Fruit fly (Drosophila melanogaster): ENCODE measurements around the gene eEF1gamma.

eEF1gamma gene

DNA sequence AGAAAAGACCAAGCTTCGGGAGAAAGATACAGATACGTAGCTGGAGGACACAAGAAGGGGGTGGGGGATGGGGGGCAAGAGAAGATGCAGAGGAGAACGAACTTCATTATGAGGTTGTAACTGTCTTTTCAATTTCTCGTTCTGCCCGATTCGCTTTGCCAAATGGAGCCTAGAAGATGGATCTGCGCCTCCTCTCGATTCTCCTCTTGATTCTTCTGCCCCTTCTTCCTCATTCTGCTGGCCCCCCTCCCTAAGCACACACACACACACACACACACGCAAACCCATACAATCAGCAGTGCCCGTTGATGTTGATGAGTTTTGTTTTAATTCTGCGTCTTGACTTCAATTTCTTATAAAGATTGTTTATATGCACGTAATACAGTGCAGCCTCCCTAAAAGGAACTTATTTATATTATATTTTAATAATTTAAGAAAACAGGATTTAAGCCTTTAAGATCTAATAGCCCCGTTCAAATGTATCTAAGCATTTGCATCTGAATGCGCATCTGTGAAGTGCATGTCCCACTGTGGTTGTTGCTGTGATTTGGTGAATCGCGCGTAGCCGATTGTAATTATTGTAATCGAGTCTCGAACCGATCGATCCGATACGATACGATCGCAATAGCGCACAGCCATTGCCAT is 12.8 kb upstream of the eEF1gamma start (continued):
- TF ChIP-seq Myb (GFP tag; optimal IDR thresholded peaks at IDR 0.05) (no peak), Hr3 (GFP tag; optimal IDR thresholded peaks at IDR 0.05) (peak; percentile 13), Chrac-16 (GFP tag; optimal IDR thresholded peaks at IDR 0.05) (peak; percentile 47), PHDP (tag; optimal IDR thresholded peaks at IDR 0.05) (peak; percentile 60), E2f2 (GFP tag; IDR thresholded peaks at IDR 0.05) (peak; percentile 38; the same call in 1 of the 2 replicates), CG14667 (GFP tag; IDR thresholded peaks at IDR 0.05) (peak; percentile 75), Nf-YB (GFP tag; optimal IDR thresholded peaks at IDR 0.05) (peak; percentile 0), CG33213 (GFP tag; optimal IDR thresholded peaks at IDR 0.05) (no peak), CG17829 (tag; optimal IDR thresholded peaks at IDR 0.05) (peak; percentile 57), CG1792 (GFP tag; optimal IDR thresholded peaks at IDR 0.05) (no peak), HLH4C (GFP tag; IDR thresholded peaks at IDR 0.05; ENCODE audit: partially characterized antibody) (no peak), sima (GFP tag; optimal IDR thresholded peaks at IDR 0.05) (no peak), CG3847 (GFP tag; IDR thresholded peaks at IDR 0.05) (peak; percentile 63), NC2β (GFP tag; optimal IDR thresholded peaks at IDR 0.05) (no peak), Fer2 (tag; optimal IDR thresholded peaks at IDR 0.05) (peak; percentile 22), wdn (GFP tag; IDR thresholded peaks at IDR 0.05) (peak; percentile 45; the same call in 1 of the 2 replicates), lab (GFP tag; optimal IDR thresholded peaks at IDR 0.05) (peak; percentile 70), CG2202 (tag; optimal IDR thresholded peaks at IDR 0.05) (no peak), CG10321 (GFP tag; IDR thresholded peaks at IDR 0.05) (peak; percentile 26; the same call in 1 of the 2 replicates), CG8388 (GFP tag; optimal IDR thresholded peaks at IDR 0.05) (peak; percentile 36), pan (optimal IDR thresholded peaks at IDR 0.05) (no peak), pan (GFP tag; optimal IDR thresholded peaks at IDR 0.05 in 1 of 2, IDR thresholded peaks at IDR 0.05 in 1 of 2) (peak in 1 of 2 experiments; percentile 85), Dref (GFP tag; IDR thresholded peaks at IDR 0.05) (no peak), al (GFP tag; IDR thresholded peaks at IDR 0.05) (peak; percentile 39), ken (GFP tag; IDR thresholded peaks at IDR 0.05) (peak; percentile 69; the same call in 2 of the 3 replicates), HmgZ (tag; optimal IDR thresholded peaks at IDR 0.05) (peak; percentile 30), Mad (GFP tag; optimal IDR thresholded peaks at IDR 0.05) (no peak), H2.0 (GFP tag; IDR thresholded peaks at IDR 0.05) (peak; percentile 79), lilli (GFP tag; optimal IDR thresholded peaks at IDR 0.05) (peak; percentile 45), sisA (GFP tag; IDR thresholded peaks at IDR 0.05) (peak; percentile 67), Fer1 (GFP tag; optimal IDR thresholded peaks at IDR 0.05) (peak; percentile 63), sob (GFP tag; IDR thresholded peaks at IDR 0.05) (peak; percentile 75), corto (GFP tag; optimal IDR thresholded peaks at IDR 0.05) (no peak), CG6689 (GFP tag; IDR thresholded peaks at IDR 0.05) (peak; percentile 62; the same call in 1 of the 2 replicates), luna (GFP tag; optimal IDR thresholded peaks at IDR 0.05) (no peak), CG5180 (GFP tag; optimal IDR thresholded peaks at IDR 0.05) (peak; percentile 24), ara (GFP tag; IDR thresholded peaks at IDR 0.05) (peak; percentile 69), Xbp1 (GFP tag; optimal IDR thresholded peaks at IDR 0.05) (peak; percentile 65), Dbx (GFP tag; IDR thresholded peaks at IDR 0.05) (peak; percentile 53; the same call in 1 of the 3 replicates), C15 (GFP tag; IDR thresholded peaks at IDR 0.05) (peak; percentile 14; the same call in 1 of the 3 replicates), HHEX (GFP tag; optimal IDR thresholded peaks at IDR 0.05) (peak; percentile 45), bcd (GFP tag; optimal IDR thresholded peaks at IDR 0.05) (peak; percentile 66), Hsf (GFP tag; optimal IDR thresholded peaks at IDR 0.05) (peak; percentile 9), CG30020 (tag; optimal IDR thresholded peaks at IDR 0.05) (no peak), CG9932 (GFP tag; IDR thresholded peaks at IDR 0.05) (peak; percentile 66), so (GFP tag; IDR thresholded peaks at IDR 0.05) (peak; percentile 78), CG11696 (GFP tag; IDR thresholded peaks at IDR 0.05) (peak; percentile 58), bowl (GFP tag; IDR thresholded peaks at IDR 0.05) (peak; percentile 39; the same call in 1 of the 2 replicates), zfh1 (GFP tag; IDR thresholded peaks at IDR 0.05) (peak; percentile 79), jigr1 (GFP tag; IDR thresholded peaks at IDR 0.05) (no peak), CG9727 (GFP tag; optimal IDR thresholded peaks at IDR 0.05) (peak; percentile 9)

All from whole organism, embryonic.